Fruit fly (Drosophila melanogaster) whole organism, embryonic: ENCODE measurements around the gene CBP.

Experiments used
- Aef1 ChIP-seq: fragments of 200-800 bp; sonication (Bioruptor generic); IDR thresholded peaks from 3 replicates; pipeline ENCODE4 v1.3.6; 2022; ENCODE audit warnings: missing biosample characterization, missing genetic modification characterization
- Atf-2 ChIP-seq: fragments of 200-800 bp; sonication (Bioruptor generic); optimal IDR thresholded peaks from 2 replicates; lab custom pipeline; 2016; ENCODE audit warnings: missing biosample characterization, missing genetic modification characterization
- C15 ChIP-seq: fragments of 200-800 bp; sonication (Bioruptor generic); IDR thresholded peaks from 3 replicates; pipeline ENCODE4 v1.3.6; 2022; ENCODE audit warnings: missing biosample characterization, missing genetic modification characterization
- CG11560 ChIP-seq: fragments of 200-800 bp; sonication (Bioruptor generic); IDR thresholded peaks from 3 replicates; pipeline ENCODE4 v1.3.6; 2022; ENCODE audit warnings: missing biosample characterization, missing genetic modification characterization
- CG12769 ChIP-seq: fragments of 200-800 bp; sonication (Bioruptor generic); optimal IDR thresholded peaks from 2 replicates; lab custom pipeline; 2019; ENCODE audit warnings: missing biosample characterization, mild to moderate bottlenecking, missing genetic modification characterization, moderate library complexity
- CG14710 ChIP-seq: fragments of 200-800 bp; sonication (Bioruptor generic); optimal IDR thresholded peaks from 3 replicates; lab custom pipeline; 2019; ENCODE audit warnings: missing biosample characterization, mild to moderate bottlenecking, missing genetic modification characterization, moderate library complexity
- CG15011 ChIP-seq: fragments of 200-800 bp; sonication (Bioruptor generic); optimal IDR thresholded peaks from 3 replicates; lab custom pipeline; 2018; ENCODE audit warnings: missing biosample characterization, mild to moderate bottlenecking, missing genetic modification characterization
- CG15073 ChIP-seq: fragments of 200-800 bp; sonication (Bioruptor generic); optimal IDR thresholded peaks from 2 replicates; lab custom pipeline; 2016; ENCODE audit warnings: missing biosample characterization, missing genetic modification characterization
- CG32772 ChIP-seq: fragments of 200-800 bp; sonication (Bioruptor generic); IDR thresholded peaks from 2 replicates; pipeline ENCODE4 v1.3.6; 2022; ENCODE audit warnings: missing biosample characterization, missing genetic modification characterization
- CG33213 ChIP-seq: fragments of 200-800 bp; sonication (Bioruptor generic); optimal IDR thresholded peaks from 3 replicates; lab custom pipeline; 2016; ENCODE audit warnings: missing biosample characterization, missing genetic modification characterization
- CG3838 ChIP-seq: fragments of 200-800 bp; sonication (Bioruptor generic); optimal IDR thresholded peaks from 3 replicates; lab custom pipeline; 2016; ENCODE audit warnings: missing biosample characterization, missing genetic modification characterization
- CG6791 ChIP-seq: fragments of 200-800 bp; sonication (Bioruptor generic); IDR thresholded peaks from 3 replicates; pipeline ENCODE4 v1.3.6; 2022; ENCODE audit warnings: missing biosample characterization, missing genetic modification characterization; ENCODE audit not compliant: partially characterized antibody
- CG7372 ChIP-seq: fragments of 200-800 bp; sonication (Bioruptor generic); IDR thresholded peaks from 2 replicates; pipeline ENCODE4 v1.3.6; 2022; ENCODE audit warnings: missing biosample characterization, missing genetic modification characterization
- CG7745 ChIP-seq: fragments of 200-800 bp; sonication (Bioruptor generic); optimal IDR thresholded peaks from 2 replicates; lab custom pipeline; 2018; ENCODE audit warnings: missing biosample characterization, mild to moderate bottlenecking, missing genetic modification characterization, moderate library complexity
- CG7839 ChIP-seq: fragments of 200-800 bp; sonication (Bioruptor generic); optimal IDR thresholded peaks from 3 replicates; lab custom pipeline; 2018; ENCODE audit warnings: missing biosample characterization, mild to moderate bottlenecking, missing genetic modification characterization, moderate library complexity
- CG7928 ChIP-seq: fragments of 200-800 bp; sonication (Bioruptor generic); optimal IDR thresholded peaks from 2 replicates; lab custom pipeline; 2017; ENCODE audit warnings: missing biosample characterization, mild to moderate bottlenecking, missing genetic modification characterization
- CG8089 ChIP-seq: fragments of 200-800 bp; sonication (Bioruptor generic); optimal IDR thresholded peaks from 3 replicates; lab custom pipeline; 2016; ENCODE audit warnings: missing biosample characterization, missing genetic modification characterization
- CG8924 ChIP-seq: fragments of 200-800 bp; optimal IDR thresholded peaks from 3 replicates; lab custom pipeline; 2019; ENCODE audit warnings: missing biosample characterization, mild to moderate bottlenecking, missing genetic modification characterization, moderate library complexity
- CkIIα-i1 ChIP-seq: fragments of 200-800 bp; sonication (Bioruptor generic); IDR thresholded peaks from 2 replicates; pipeline ENCODE4 v1.3.6; 2022; ENCODE audit warnings: missing biosample characterization, missing genetic modification characterization
- CoRest ChIP-seq: fragments of 200-800 bp; sonication (Bioruptor generic); optimal IDR thresholded peaks from 3 replicates; lab custom pipeline; 2018; ENCODE audit warnings: missing biosample characterization, mild to moderate bottlenecking, missing genetic modification characterization, moderate library complexity
- D19A ChIP-seq: fragments of 200-800 bp; optimal IDR thresholded peaks from 3 replicates; lab custom pipeline; 2019; ENCODE audit warnings: missing biosample characterization, mild to moderate bottlenecking, missing genetic modification characterization, moderate library complexity
- D19B ChIP-seq: fragments of 200-800 bp; sonication (Bioruptor generic); optimal IDR thresholded peaks from 2 replicates; lab custom pipeline; 2017; ENCODE audit warnings: missing biosample characterization, mild to moderate bottlenecking, missing genetic modification characterization
- GATAe ChIP-seq: fragments of 200-800 bp; sonication (Bioruptor generic); conservative IDR thresholded peaks from 2 replicates; pipeline ENCODE4 v1.3.6; 2022; ENCODE audit warnings: missing biosample characterization, missing genetic modification characterization
- H15 ChIP-seq: fragments of 200-800 bp; sonication (Bioruptor generic); IDR thresholded peaks from 3 replicates; pipeline ENCODE4 v1.3.6; 2022; ENCODE audit warnings: missing biosample characterization, missing genetic modification characterization
- Hr78 ChIP-seq, 2 experiments: fragments of 200-800 bp in 1 of 2; fragments of >200 bp in 1 of 2; sonication (Bioruptor generic) in 1 of 2; optimal IDR thresholded peaks; 2 replicates each; lab custom pipeline; 2017 to 2019; ENCODE audit warnings: missing biosample characterization in 2 of 2, missing genetic modification characterization in 2 of 2, mild to moderate bottlenecking in 1 of 2, moderate library complexity in 1 of 2
- NC2α ChIP-seq: fragments of 200-800 bp; sonication (Bioruptor generic); optimal IDR thresholded peaks from 2 replicates; lab custom pipeline; 2016; ENCODE audit warnings: missing biosample characterization, missing genetic modification characterization
- Oaz ChIP-seq: fragments of 200-800 bp; sonication (Bioruptor generic); IDR thresholded peaks from 2 replicates; pipeline ENCODE4 v1.3.6; 2022; ENCODE audit warnings: missing biosample characterization, missing genetic modification characterization
- Sox102F ChIP-seq: fragments of 200-800 bp; sonication (Bioruptor generic); optimal IDR thresholded peaks from 2 replicates; lab custom pipeline; 2018; ENCODE audit warnings: missing biosample characterization, mild to moderate bottlenecking, missing genetic modification characterization, moderate library complexity
- Taf1 ChIP-seq: fragments of 200-800 bp; sonication (Bioruptor generic); IDR thresholded peaks from 2 replicates; pipeline ENCODE4 v1.3.6; 2022; ENCODE audit warnings: missing biosample characterization, missing genetic modification characterization
- Tbp ChIP-seq: fragments of >200 bp; optimal IDR thresholded peaks from 2 replicates; lab custom pipeline; 2018; ENCODE audit warnings: missing biosample characterization, missing genetic modification characterization
- ap ChIP-seq: fragments of 200-800 bp; sonication (Bioruptor generic); IDR thresholded peaks from 2 replicates; pipeline ENCODE4 v1.3.6; 2022; ENCODE audit warnings: missing biosample characterization, missing genetic modification characterization
- bowl ChIP-seq: fragments of 200-800 bp; sonication (Bioruptor generic); IDR thresholded peaks from 2 replicates; pipeline ENCODE4 v1.3.6; 2022; ENCODE audit warnings: missing biosample characterization, missing genetic modification characterization
- ci ChIP-seq: fragments of 200-800 bp; sonication (Bioruptor generic); IDR thresholded peaks from 3 replicates; pipeline ENCODE4 v1.3.6; 2022; ENCODE audit warnings: missing biosample characterization, missing genetic modification characterization
- dimm ChIP-seq: fragments of 200-800 bp; sonication (Bioruptor generic); IDR thresholded peaks from 2 replicates; pipeline ENCODE4 v1.3.6; 2022; ENCODE audit warnings: missing biosample characterization, missing genetic modification characterization
- dmrt11E ChIP-seq: fragments of 200-800 bp; sonication (Bioruptor generic); optimal IDR thresholded peaks from 3 replicates; lab custom pipeline; 2018; ENCODE audit warnings: missing biosample characterization, mild to moderate bottlenecking, missing genetic modification characterization, moderate library complexity
- gce ChIP-seq: fragments of 200-800 bp; sonication (Bioruptor generic); IDR thresholded peaks from 3 replicates; pipeline ENCODE4 v1.3.6; 2022; ENCODE audit warnings: missing biosample characterization, missing genetic modification characterization
- hkb ChIP-seq, 2 experiments: fragments of 200-800 bp in 1 of 2; fragments of >200 bp in 1 of 2; sonication (Bioruptor generic) in 1 of 2; IDR thresholded peaks in 1 of 2; optimal IDR thresholded peaks in 1 of 2; 2 replicates each; pipeline versions ENCODE4 v1.3.6 to Lab custom; 2017 to 2022; ENCODE audit warnings: missing biosample characterization in 1 of 2, missing genetic modification characterization in 1 of 2
- lov ChIP-seq, 2 experiments: fragments of 200-800 bp in 1 of 2; fragments of >200 bp in 1 of 2; sonication (Bioruptor generic) in 1 of 2; IDR thresholded peaks in 1 of 2; optimal IDR thresholded peaks in 1 of 2; 2 replicates in 1 of 2; 3 replicates in 1 of 2; pipeline versions ENCODE4 v1.3.6 to Lab custom; 2017 to 2022; ENCODE audit warnings: missing biosample characterization in 1 of 2, missing genetic modification characterization in 1 of 2
- mld ChIP-seq: fragments of 200-800 bp; sonication (Bioruptor generic); IDR thresholded peaks from 3 replicates; pipeline ENCODE4 v1.3.6; 2022; ENCODE audit warnings: missing biosample characterization, missing genetic modification characterization; ENCODE audit not compliant: partially characterized antibody
- pnt ChIP-seq: fragments of 200-800 bp; sonication (Bioruptor generic); optimal IDR thresholded peaks from 3 replicates; lab custom pipeline; 2016; ENCODE audit warnings: missing biosample characterization, missing genetic modification characterization
- run ChIP-seq: fragments of 200-800 bp; sonication (Bioruptor generic); optimal IDR thresholded peaks from 3 replicates; lab custom pipeline; 2018; ENCODE audit warnings: missing biosample characterization, mild to moderate bottlenecking, missing genetic modification characterization
- seq ChIP-seq: fragments of 200-800 bp; sonication (Bioruptor generic); IDR thresholded peaks from 2 replicates; pipeline ENCODE4 v1.3.6; 2022; ENCODE audit warnings: missing biosample characterization, missing genetic modification characterization
- slou ChIP-seq: fragments of 200-800 bp; sonication (Bioruptor generic); optimal IDR thresholded peaks from 3 replicates; lab custom pipeline; 2016; ENCODE audit warnings: missing biosample characterization, missing genetic modification characterization
- tll ChIP-seq, 2 experiments: fragments of 200-800 bp in 1 of 2; fragments of >200 bp in 1 of 2; sonication (Bioruptor generic) in 1 of 2; optimal IDR thresholded peaks; 2 replicates each; lab custom pipeline; 2017 to 2019; ENCODE audit warnings: missing biosample characterization in 2 of 2, missing genetic modification characterization in 2 of 2, mild to moderate bottlenecking in 1 of 2, moderate library complexity in 1 of 2
- toy ChIP-seq: fragments of 200-800 bp; sonication (Bioruptor generic); IDR thresholded peaks from 2 replicates; pipeline ENCODE4 v1.3.6; 2022; ENCODE audit warnings: missing biosample characterization, missing genetic modification characterization
- ttk ChIP-seq: fragments of 200-800 bp; sonication (Bioruptor generic); IDR thresholded peaks from 2 replicates; pipeline ENCODE4 v2.1.2; 2022; ENCODE audit warnings: missing biosample characterization, missing genetic modification characterization
- yki ChIP-seq: fragments of >200 bp; optimal IDR thresholded peaks from 3 replicates; lab custom pipeline; 2018
- zfh2 ChIP-seq: fragments of 200-800 bp; sonication (Bioruptor generic); optimal IDR thresholded peaks from 2 replicates; lab custom pipeline; 2016; ENCODE audit warnings: missing biosample characterization, missing genetic modification characterization

CBP gene

dm6 chrX:7301351-7302328 lies 35.5 kb upstream of the CBP start (continued):
- no peak for TF ChIP-seq Oaz
- TF ChIP-seq bowl (GFP tag; lab: Robert Waterston, UW) = no peak
- peak; percentile 67; the same call in 1 of the 3 replicates for TF ChIP-seq gce (GFP tag; lab: Robert Waterston, UW)
- TF ChIP-seq Taf1 (GFP tag; lab: Robert Waterston, UW) = no peak
- TF ChIP-seq mld = no peak
- peak; percentile 39; the same call in 1 of the 2 replicates for TF ChIP-seq CG32772 (GFP tag; lab: Robert Waterston, UW)
- no peak for TF ChIP-seq Hr78 (GFP tag; optimal IDR thresholded peaks at IDR 0.05; lab: Kevin White, UChicago)
- TF ChIP-seq dimm (GFP tag; lab: Robert Waterston, UW) = no peak
- TF ChIP-seq CG33213 = no peak
- no peak for TF ChIP-seq toy (GFP tag; lab: Robert Waterston, UW)
- TF ChIP-seq ap (GFP tag; lab: Robert Waterston, UW) = no peak
- TF ChIP-seq CG7839 (tag; lab: Kevin White, UChicago) = peak; percentile 66
- no peak; the same call in 2 of the 3 replicates for TF ChIP-seq Aef1 (GFP tag; lab: Robert Waterston, UW)
- peak; percentile 5 for TF ChIP-seq D19B (GFP tag; lab: Kevin White, UChicago)
- TF ChIP-seq D19A = peak; percentile 65
- no peak for TF ChIP-seq CG8089
- peak; percentile 20 for TF ChIP-seq Atf-2 (GFP tag; lab: Kevin White, UChicago)
- no peak for TF ChIP-seq CG7372
- no peak for TF ChIP-seq CkIIα-i1 (GFP tag; lab: Robert Waterston, UW)
- TF ChIP-seq CG15073 (GFP tag; lab: Kevin White, UChicago) = peak; percentile 27
- peak; percentile 80 for TF ChIP-seq ci
- TF ChIP-seq ttk = peak; percentile 39; the same call in 1 of the 2 replicates
- no peak for TF ChIP-seq slou
- TF ChIP-seq CG12769 (tag; lab: Kevin White, UChicago) = no peak
- TF ChIP-seq NC2α (GFP tag; lab: Kevin White, UChicago) = no peak
- peak; percentile 71 for TF ChIP-seq CG14710 (tag; lab: Kevin White, UChicago)
- peak; percentile 19 for TF ChIP-seq pnt (GFP tag; lab: Kevin White, UChicago)
- TF ChIP-seq dmrt11E (tag; lab: Kevin White, UChicago) = peak; percentile 74
- TF ChIP-seq Sox102F = peak; percentile 52
- no peak for TF ChIP-seq zfh2 (GFP tag; lab: Kevin White, UChicago)
- no peak for TF ChIP-seq lov (optimal IDR thresholded peaks at IDR 0.05; lab: Kevin White, UChicago)
- peak; percentile 37; the same call in 1 of the 3 replicates for TF ChIP-seq lov (GFP tag; IDR thresholded peaks at IDR 0.05; lab: Robert Waterston, UW)
- TF ChIP-seq CG3838 = no peak
- no peak for TF ChIP-seq CG7745 (tag; lab: Kevin White, UChicago)
- TF ChIP-seq CG8924 (tag; lab: Kevin White, UChicago) = peak; percentile 69
- no peak for TF ChIP-seq Tbp
- TF ChIP-seq CG11560 (tag; lab: Robert Waterston, UW) = no peak
- TF ChIP-seq H15 = peak; percentile 36; the same call in 1 of the 3 replicates
- TF ChIP-seq tll (GFP tag; optimal IDR thresholded peaks at IDR 0.05; lab: Kevin White, UChicago) = no peak
- TF ChIP-seq GATAe (GFP tag; lab: Robert Waterston, UW) = no peak
- TF ChIP-seq hkb (optimal IDR thresholded peaks at IDR 0.05; lab: Kevin White, UChicago) = no peak
- TF ChIP-seq hkb (GFP tag; IDR thresholded peaks at IDR 0.05; lab: Robert Waterston, UW) = no peak
- peak; percentile 8 for TF ChIP-seq run (tag; lab: Kevin White, UChicago)
- TF ChIP-seq CG15011 (GFP tag; lab: Kevin White, UChicago) = peak; percentile 35
- TF ChIP-seq seq = no peak; the same call in 1 of the 2 replicates
- peak; percentile 82 for TF ChIP-seq CoRest (tag; lab: Kevin White, UChicago)
- TF ChIP-seq C15 (GFP tag; lab: Robert Waterston, UW) = no peak
- TF ChIP-seq CG7928 = no peak
- no peak for TF ChIP-seq CG6791 (GFP tag; lab: Robert Waterston, UW)
- no peak for TF ChIP-seq yki (lab: Kevin White, UChicago)
